Worm (Caenorhabditis elegans) whole organism, early embryonic: ENCODE data around the gene Y50D7A.13.

ENCODE experiments used
- B0310.2 ChIP-seq: sonication (generic microtip); optimal IDR thresholded peaks from 2 replicates; lab custom pipeline; 2016; ENCODE audit warnings: mild to moderate bottlenecking, missing genetic modification characterization, missing compliant biosample characterization
- F13C5.2 ChIP-seq: sonication (generic microtip); optimal IDR thresholded peaks from 2 replicates; lab custom pipeline; 2017; ENCODE audit warnings: mild to moderate bottlenecking, missing genetic modification characterization, inconsistent platforms, missing compliant biosample characterization
- aly-1 ChIP-seq: sonication (generic microtip); optimal IDR thresholded peaks from 2 replicates; lab custom pipeline; 2016; ENCODE audit warnings: missing genetic modification characterization, missing compliant biosample characterization
- ama-1 ChIP-seq: fragments of 150-350 bp; optimal IDR thresholded peaks from 2 replicates; lab custom pipeline; 2014
- ceh-13 ChIP-seq: fragments of 200-800 bp; sonication (Bioruptor generic); optimal IDR thresholded peaks from 2 replicates; lab custom pipeline; 2018; ENCODE audit warnings: mild to moderate bottlenecking, missing genetic modification characterization, missing compliant biosample characterization
- ceh-36 ChIP-seq: sonication (generic microtip); optimal IDR thresholded peaks from 2 replicates; lab custom pipeline; 2016; ENCODE audit warnings: missing genetic modification characterization, inconsistent platforms, missing compliant biosample characterization
- ets-7 ChIP-seq: sonication (generic microtip); optimal IDR thresholded peaks from 2 replicates; lab custom pipeline; 2016; ENCODE audit warnings: missing genotype, missing genetic modification characterization, missing compliant biosample characterization
- flt-1 ChIP-seq: fragments of 200-800 bp; sonication (Bioruptor generic); IDR thresholded peaks from 2 replicates; pipeline ENCODE4 v1.3.6; 2022; ENCODE audit warnings: missing genetic modification characterization, missing compliant biosample characterization
- hmbx-1 ChIP-seq: sonication (generic microtip); optimal IDR thresholded peaks from 2 replicates; lab custom pipeline; 2016; ENCODE audit warnings: mild to moderate bottlenecking, missing genetic modification characterization, missing compliant biosample characterization
- hmg-4 ChIP-seq: fragments of 200-800 bp; sonication (Bioruptor generic); optimal IDR thresholded peaks from 2 replicates; lab custom pipeline; 2018; ENCODE audit warnings: mild to moderate bottlenecking, missing genetic modification characterization, missing compliant biosample characterization
- hnd-1 ChIP-seq: sonication (generic microtip); optimal IDR thresholded peaks from 2 replicates; lab custom pipeline; 2016; ENCODE audit warnings: missing genetic modification characterization, missing compliant biosample characterization
- pes-1 ChIP-seq: fragments of 200-800 bp; sonication (Bioruptor generic); IDR thresholded peaks from 2 replicates; pipeline ENCODE4 v1.3.6; 2022; ENCODE audit warnings: missing genetic modification reagents, missing genetic modification characterization, missing compliant biosample characterization
- scrt-1 ChIP-seq: fragments of 200-800 bp; sonication (Bioruptor generic); IDR thresholded peaks from 2 replicates; pipeline ENCODE4 v1.3.6; 2022; ENCODE audit warnings: missing genetic modification characterization, missing compliant biosample characterization
- sea-1 ChIP-seq: fragments of 200-800 bp; sonication (Bioruptor generic); conservative IDR thresholded peaks from 2 replicates; pipeline ENCODE4 v1.3.6; 2022; ENCODE audit warnings: missing genetic modification characterization, missing compliant biosample characterization
- tbx-11 ChIP-seq: fragments of 200-800 bp; sonication (Bioruptor generic); IDR thresholded peaks from 2 replicates; pipeline ENCODE4 v1.3.6; 2022; ENCODE audit warnings: missing genetic modification characterization, missing compliant biosample characterization
- tbx-37 ChIP-seq: fragments of 200-800 bp; sonication (Bioruptor generic); conservative IDR thresholded peaks from 2 replicates; pipeline ENCODE4 v1.3.6; 2022; ENCODE audit warnings: missing genetic modification reagents, missing genetic modification characterization, missing compliant biosample characterization
- tra-4 ChIP-seq: sonication (generic microtip); optimal IDR thresholded peaks from 2 replicates; lab custom pipeline; 2017; ENCODE audit warnings: missing genetic modification characterization, missing compliant biosample characterization

The Y50D7A.13 gene

DNA sequence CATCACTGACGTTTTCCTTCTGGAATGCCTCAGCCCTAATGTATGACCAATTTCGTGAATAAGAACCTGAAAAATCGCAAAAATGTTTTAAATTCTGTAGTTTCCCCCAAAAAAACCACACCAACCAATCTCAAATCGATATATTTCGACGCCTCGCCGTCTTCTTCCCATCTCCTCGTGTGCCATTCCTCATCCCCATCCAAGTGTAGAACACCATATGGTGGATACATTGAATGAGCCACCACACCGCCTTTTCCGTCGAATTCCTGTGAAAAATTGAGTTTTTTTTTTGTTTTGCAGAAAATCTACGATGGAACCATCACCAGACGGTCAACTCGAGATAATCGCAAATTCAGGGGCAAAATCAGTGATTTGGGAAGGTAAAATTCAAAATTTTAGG, 2.1 kb downstream of the Y50D7A.13 start, which contains the start of gene Y50D7A.1:
Gene Y50D7A.1, plus strand, starts transcription at position 301 of the 400 bp plus-strand sequence.
- TF ChIP-seq tra-4 (tag; lab: Kevin White, UChicago) (no peak), sea-1 (no peak)

DNA sequence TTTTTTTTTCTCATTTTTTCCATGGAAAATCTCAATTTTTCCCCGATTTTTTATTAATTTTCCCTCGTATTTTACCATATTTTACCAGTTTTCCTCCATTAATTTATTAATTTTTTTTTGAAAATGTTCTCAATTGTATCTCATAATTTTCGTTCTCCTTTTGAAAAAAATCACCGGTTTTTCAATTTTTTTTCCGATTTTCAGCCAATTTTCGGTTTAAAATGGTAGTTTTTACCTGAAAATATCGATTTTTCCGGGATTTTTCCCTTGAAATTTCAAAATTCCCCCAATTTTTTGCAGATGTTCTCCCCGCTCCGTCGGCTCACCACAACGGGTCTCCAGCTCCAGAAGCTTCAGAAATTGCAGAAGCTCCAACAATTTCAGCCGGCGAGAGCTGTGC, 10.6 kb downstream of the Y50D7A.13 start, which contains the start of gene taco-1:
Gene taco-1, plus strand, starts transcription at position 301 of the 400 bp plus-strand sequence.
- TF ChIP-seq tbx-11 (GFP tag; lab: Robert Waterston, UW) (no peak), scrt-1 (GFP tag; lab: Robert Waterston, UW) (no peak), hmbx-1 (tag; lab: Kevin White, UChicago) (no peak), flt-1 (GFP tag; lab: Robert Waterston, UW) (no peak), ceh-13 (GFP tag; lab: Kevin White, UChicago) (no peak), pes-1 (no peak), B0310.2 (no peak), hmg-4 (GFP tag; lab: Kevin White, UChicago) (no peak), ceh-36 (no peak), F13C5.2 (no peak), ama-1 (no peak)

DNA sequence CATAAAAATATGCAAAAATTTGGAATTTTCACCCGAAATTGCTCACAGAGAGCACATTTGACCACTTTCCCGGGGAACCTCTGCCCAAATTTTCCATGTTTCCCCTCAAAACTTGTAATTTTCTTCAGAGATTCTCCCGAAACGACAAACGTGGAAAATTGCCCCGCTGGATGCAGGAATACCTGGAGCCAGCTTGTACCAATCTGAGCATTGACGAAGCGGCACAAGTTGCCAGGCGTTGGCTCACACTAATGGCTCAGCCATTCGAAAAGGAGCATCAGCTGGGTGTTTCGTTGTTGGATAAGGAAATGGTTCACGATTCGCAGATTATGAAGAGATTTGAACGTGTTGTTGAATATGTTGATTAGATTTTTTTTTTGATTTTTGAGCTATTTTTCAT, 11.9 kb downstream of the Y50D7A.13 start:
- no peak for TF ChIP-seq aly-1
- no peak for TF ChIP-seq ama-1
- no peak for TF ChIP-seq hnd-1 (tag; lab: Kevin White, UChicago)
- TF ChIP-seq ets-7 (tag; lab: Kevin White, UChicago), result no peak
- TF ChIP-seq ceh-13 (GFP tag; lab: Kevin White, UChicago), result no peak
- TF ChIP-seq hmbx-1 (tag; lab: Kevin White, UChicago), result no peak
- TF ChIP-seq tbx-37 (GFP tag; lab: Robert Waterston, UW), result no peak
- no peak for TF ChIP-seq hmg-4 (GFP tag; lab: Kevin White, UChicago)
- no peak for TF ChIP-seq B0310.2
- TF ChIP-seq scrt-1 (GFP tag; lab: Robert Waterston, UW), result no peak
- TF ChIP-seq tra-4 (tag; lab: Kevin White, UChicago), result no peak
- TF ChIP-seq sea-1, result no peak
- TF ChIP-seq ceh-36, result no peak
- no peak for TF ChIP-seq flt-1 (GFP tag; lab: Robert Waterston, UW)
- no peak for TF ChIP-seq F13C5.2

DNA sequence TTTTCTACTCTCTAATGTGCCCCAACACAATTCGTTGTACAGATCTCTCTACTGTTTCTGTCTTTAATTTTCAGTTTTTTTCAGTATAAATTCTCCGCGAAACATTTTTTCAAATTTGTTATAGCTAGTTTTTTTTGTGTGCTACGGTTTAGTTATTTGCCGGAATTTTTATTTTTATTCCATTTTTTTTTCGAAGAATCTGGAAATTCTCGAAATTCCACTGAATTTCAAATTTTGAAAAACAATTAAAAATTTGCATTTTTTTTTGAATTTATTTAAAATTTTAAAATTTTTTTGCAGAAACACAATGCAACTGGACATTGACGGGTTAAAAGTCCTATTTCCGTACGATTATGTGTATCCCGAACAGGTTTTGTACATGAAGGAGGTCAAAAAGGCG, 29.6 kb downstream of the Y50D7A.13 start, which contains the start of gene xpd-1:
Gene xpd-1, plus strand, starts transcription at position 301 of the 400 bp plus-strand sequence.
- no peak for TF ChIP-seq aly-1
- no peak for TF ChIP-seq hmbx-1 (tag; lab: Kevin White, UChicago)
- no peak for TF ChIP-seq ama-1
- TF ChIP-seq ceh-13 (GFP tag; lab: Kevin White, UChicago), result no peak
- TF ChIP-seq ceh-36, result no peak
- no peak for TF ChIP-seq B0310.2
- TF ChIP-seq scrt-1 (GFP tag; lab: Robert Waterston, UW), result no peak
- no peak for TF ChIP-seq sea-1
- TF ChIP-seq tra-4 (tag; lab: Kevin White, UChicago), result no peak
- no peak for TF ChIP-seq tbx-11 (GFP tag; lab: Robert Waterston, UW)
- no peak for TF ChIP-seq F13C5.2
- TF ChIP-seq ets-7 (tag; lab: Kevin White, UChicago), result no peak

DNA sequence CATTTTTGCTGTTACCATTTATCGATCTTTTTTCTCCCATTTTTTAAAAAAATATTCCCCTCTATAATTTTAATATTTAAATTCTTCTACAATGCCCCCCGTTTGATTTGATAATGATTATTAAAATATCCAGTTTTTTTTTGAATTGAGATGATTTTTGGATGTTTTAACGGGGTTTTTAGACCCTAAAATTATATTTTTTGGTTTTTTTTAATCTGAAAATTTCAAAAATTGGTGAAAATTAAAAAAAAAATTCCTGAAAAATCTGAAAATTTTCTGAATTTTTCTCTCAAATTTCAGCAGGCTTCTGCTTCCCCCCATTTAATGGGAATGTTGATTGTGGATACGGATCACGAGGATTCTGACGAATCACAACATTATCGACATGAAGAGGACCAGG, 40.2 kb downstream of the Y50D7A.13 start, which contains the start of gene Y50D7A.3:
Gene Y50D7A.3, plus strand, starts transcription at position 301 of the 400 bp plus-strand sequence.
- TF ChIP-seq ceh-13 (GFP tag; lab: Kevin White, UChicago), result no peak
- TF ChIP-seq flt-1 (GFP tag; lab: Robert Waterston, UW), result no peak
- no peak for TF ChIP-seq F13C5.2
- TF ChIP-seq scrt-1 (GFP tag; lab: Robert Waterston, UW), result no peak
- no peak for TF ChIP-seq hmbx-1 (tag; lab: Kevin White, UChicago)
- TF ChIP-seq hnd-1 (tag; lab: Kevin White, UChicago), result no peak
- no peak for TF ChIP-seq ets-7 (tag; lab: Kevin White, UChicago)

DNA sequence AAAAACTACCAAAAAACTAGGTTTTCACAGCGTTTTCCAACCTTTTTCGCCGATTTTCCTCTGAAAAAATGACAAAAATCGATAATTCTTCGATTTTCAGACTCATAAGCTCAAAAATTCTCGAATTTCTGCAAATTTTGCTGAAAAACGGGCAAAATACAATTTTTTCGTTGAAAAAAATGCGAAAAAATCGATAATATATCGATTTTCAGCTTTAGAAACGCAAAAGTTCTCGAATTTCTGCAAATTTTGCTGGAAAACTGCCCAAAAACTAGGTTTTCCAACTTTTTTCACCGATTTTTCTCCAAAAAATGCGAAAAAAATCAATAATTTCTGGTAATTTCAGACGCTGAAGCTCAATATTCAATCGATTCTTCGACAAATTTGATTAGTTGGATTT, 43.0 kb downstream of the Y50D7A.13 start:
- TF ChIP-seq tra-4 (tag; lab: Kevin White, UChicago) (no peak), ets-7 (tag; lab: Kevin White, UChicago) (no peak), hmbx-1 (tag; lab: Kevin White, UChicago) (no peak), ama-1 (no peak), ceh-13 (GFP tag; lab: Kevin White, UChicago) (no peak), pes-1 (no peak), hnd-1 (tag; lab: Kevin White, UChicago) (no peak), aly-1 (no peak), B0310.2 (no peak), F13C5.2 (no peak), ceh-36 (no peak), flt-1 (GFP tag; lab: Robert Waterston, UW) (no peak), tbx-37 (GFP tag; lab: Robert Waterston, UW) (no peak), hmg-4 (GFP tag; lab: Kevin White, UChicago) (no peak), sea-1 (no peak), scrt-1 (GFP tag; lab: Robert Waterston, UW) (no peak), tbx-11 (GFP tag; lab: Robert Waterston, UW) (no peak)
